Worm (Caenorhabditis elegans) whole organism, L1 larva: ENCODE measurements around the gene orc-4.

Experiments
- C34B4.2 ChIP-seq: sonication (generic microtip); optimal IDR thresholded peaks from 2 replicates; lab custom pipeline; 2017; ENCODE audit warnings: mild to moderate bottlenecking, missing genetic modification characterization, missing compliant biosample characterization
- ama-1 ChIP-seq: fragments of 150-350 bp; optimal IDR thresholded peaks from 2 replicates; lab custom pipeline; 2014
- fkh-4 ChIP-seq: sonication (generic microtip); optimal IDR thresholded peaks from 2 replicates; lab custom pipeline; 2016; ENCODE audit warnings: missing compliant biosample characterization, missing genetic modification characterization, borderline replicate concordance
- fos-1 ChIP-seq: fragments of 150-350 bp; optimal IDR thresholded peaks from 2 replicates; lab custom pipeline; 2014; ENCODE audit warnings: missing biosample characterization, missing genetic modification characterization
- lin-13 ChIP-seq: fragments of 150-350 bp; optimal IDR thresholded peaks from 2 replicates; lab custom pipeline; 2014; ENCODE audit warnings: missing biosample characterization, missing genetic modification reagents, missing genetic modification characterization
- lin-14 ChIP-seq: fragments of 200-800 bp; sonication (Bioruptor generic); optimal IDR thresholded peaks from 2 replicates; lab custom pipeline; 2018; ENCODE audit warnings: mild to moderate bottlenecking, missing genetic modification characterization, moderate library complexity, missing compliant biosample characterization
- nhr-237 ChIP-seq: fragments of 150-350 bp; optimal IDR thresholded peaks from 2 replicates; lab custom pipeline; 2014; ENCODE audit warnings: missing biosample characterization, missing genetic modification characterization
- nhr-77 ChIP-seq: fragments of 150-350 bp; optimal IDR thresholded peaks from 2 replicates; lab custom pipeline; 2014; ENCODE audit warnings: missing biosample characterization, missing genetic modification characterization
- pag-3 ChIP-seq: sonication (generic microtip); optimal IDR thresholded peaks from 2 replicates; lab custom pipeline; 2017; ENCODE audit warnings: missing genetic modification characterization, mild to moderate bottlenecking, missing compliant biosample characterization, antibody characterized with exemption, borderline replicate concordance; ENCODE audit not compliant: insufficient read depth
- skn-1 ChIP-seq: fragments of 150-350 bp; optimal IDR thresholded peaks from 2 replicates; lab custom pipeline; 2014; ENCODE audit warnings: missing biosample characterization, missing genetic modification characterization
- snpc-4 ChIP-seq: fragments of 150-350 bp; optimal IDR thresholded peaks from 2 replicates; lab custom pipeline; 2014; ENCODE audit warnings: missing biosample characterization, missing genetic modification characterization
- ztf-11 ChIP-seq, 2 experiments: sonication (generic microtip); optimal IDR thresholded peaks; 2 replicates each; lab custom pipeline; 2016 to 2017; ENCODE audit warnings: missing genetic modification characterization in 2 of 2, missing biosample characterization in 1 of 2, missing compliant biosample characterization in 1 of 2
- ztf-4 ChIP-seq: fragments of 150-350 bp; optimal IDR thresholded peaks from 2 replicates; lab custom pipeline; 2014; ENCODE audit warnings: missing biosample characterization, missing genetic modification characterization

DNA sequence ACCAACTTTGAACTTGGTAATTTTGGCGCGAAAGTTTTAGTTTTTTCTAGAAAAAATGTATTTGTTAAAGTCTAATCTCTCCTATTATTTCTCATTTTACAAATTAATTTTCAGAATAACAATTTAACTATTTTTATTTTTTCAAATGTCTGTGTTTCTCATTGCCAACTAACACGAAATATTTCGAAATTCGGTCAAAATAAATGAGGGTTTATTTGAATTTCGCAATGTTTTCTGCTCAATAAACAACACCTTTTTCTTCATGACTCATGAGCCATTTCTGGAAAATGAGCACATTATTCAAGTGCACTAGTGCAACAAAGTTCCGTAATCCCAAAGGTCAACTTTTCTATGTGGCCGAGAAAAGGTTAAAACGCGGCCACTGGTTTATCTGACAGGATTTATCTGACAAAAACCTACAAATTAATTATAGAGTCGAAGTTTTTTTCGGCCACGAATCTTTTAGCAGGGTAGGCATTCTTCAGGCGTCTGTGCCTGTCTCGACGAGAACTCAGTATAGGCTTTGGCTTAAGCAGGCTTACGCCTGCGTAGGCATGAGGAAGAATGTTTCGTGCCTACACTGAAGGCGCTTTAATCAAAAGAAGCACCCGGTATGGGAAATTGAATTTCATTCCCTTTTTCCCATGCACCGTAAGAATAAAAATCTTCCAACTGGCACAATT is 7.5 kb upstream of the orc-4 start, which contains the start of gene Y39A1A.27:
- TF ChIP-seq skn-1 (tag; lab: Kevin White, UChicago): no peak
- TF ChIP-seq ama-1 (lab: Kevin White, UChicago): no peak
- no peak for TF ChIP-seq pag-3 (tag; lab: Kevin White, UChicago)
- no peak for TF ChIP-seq nhr-77 (tag; lab: Kevin White, UChicago)
- TF ChIP-seq lin-13: no peak
- no peak for TF ChIP-seq C34B4.2 (tag; lab: Kevin White, UChicago)
- TF ChIP-seq snpc-4 (tag; lab: Kevin White, UChicago): no peak
- TF ChIP-seq ztf-11 (tag; optimal IDR thresholded peaks at IDR 0.05; lab: Kevin White, UChicago): no peak
- TF ChIP-seq ztf-4 (tag; lab: Kevin White, UChicago): no peak
- TF ChIP-seq fkh-4: no peak
- TF ChIP-seq nhr-237 (tag; lab: Kevin White, UChicago): no peak
- TF ChIP-seq lin-14: no peak
- TF ChIP-seq fos-1 (tag; lab: Kevin White, UChicago): no peak
